Worm (Caenorhabditis elegans): ENCODE data around the gene gsp-2.

- TF ChIP-seq him-1 (tag; optimal IDR thresholded peaks at IDR 0.05), result no peak
- TF ChIP-seq W03F9.2 (tag; optimal IDR thresholded peaks at IDR 0.05), result no peak
- TF ChIP-seq dao-5 (tag; optimal IDR thresholded peaks at IDR 0.05), result no peak
These were observed 38.4 kb downstream of the gsp-2 start, which contains the start of gene mml-1 for ce11 chrIII:7374681-7375271.

Measured in whole organism, L4/young adult.